Fruit fly (Drosophila melanogaster): ENCODE results near the gene CG16974.

Gene CG16974

dm6 chr2L:13164994-13165801, 26.6 kb downstream of the CG16974 start, which contains the start of gene Sirt1 (continued):
- TF ChIP-seq CG17612 (GFP tag; IDR thresholded peaks at IDR 0.05) = peak; percentile 45; the same call in 1 of the 2 replicates
- TF ChIP-seq CG15696 (tag; optimal IDR thresholded peaks at IDR 0.05) = peak; percentile 89
- TF ChIP-seq Antp (GFP tag; optimal IDR thresholded peaks at IDR 0.05) = peak; percentile 31
- TF ChIP-seq Gsc (GFP tag; IDR thresholded peaks at IDR 0.05) = no peak; the same call in 1 of the 2 replicates
- TF ChIP-seq tll (GFP tag; optimal IDR thresholded peaks at IDR 0.05) = no peak
- peak; percentile 29 for TF ChIP-seq CG6854 (GFP tag; optimal IDR thresholded peaks at IDR 0.05)
- TF ChIP-seq MTF-1 (GFP tag; optimal IDR thresholded peaks at IDR 0.05; ENCODE audit: borderline replicate concordance) = peak; percentile 67
- TF ChIP-seq mam (GFP tag; optimal IDR thresholded peaks at IDR 0.05) = peak; percentile 59
- TF ChIP-seq prd (optimal IDR thresholded peaks at IDR 0.05) = no peak
- TF ChIP-seq prd (GFP tag; IDR thresholded peaks at IDR 0.05) = peak; percentile 89
- TF ChIP-seq CG1603 (tag; optimal IDR thresholded peaks at IDR 0.05) = no peak
- TF ChIP-seq nerfin-1 (tag; optimal IDR thresholded peaks at IDR 0.05) = peak; percentile 80
- TF ChIP-seq Lpt (GFP tag; optimal IDR thresholded peaks at IDR 0.05) = no peak
- TF ChIP-seq CTCF (GFP tag; optimal IDR thresholded peaks at IDR 0.05) = no peak
- TF ChIP-seq HLH3B (GFP tag; IDR thresholded peaks at IDR 0.05) = peak; percentile 63; the same call in 1 of the 2 replicates
- peak; percentile 92 for TF ChIP-seq Xbp1 (GFP tag; optimal IDR thresholded peaks at IDR 0.05)
- TF ChIP-seq ash1 (GFP tag; optimal IDR thresholded peaks at IDR 0.05) = no peak
- no peak for TF ChIP-seq CG12071 (GFP tag; optimal IDR thresholded peaks at IDR 0.05)
- TF ChIP-seq cato (GFP tag; optimal IDR thresholded peaks at IDR 0.05; ENCODE audit: borderline replicate concordance) = peak; percentile 73
- peak; percentile 39 for TF ChIP-seq CG9609 (GFP tag; optimal IDR thresholded peaks at IDR 0.05)
- TF ChIP-seq CkIIα-i1 (GFP tag; IDR thresholded peaks at IDR 0.05) = no peak
- peak; percentile 77 for TF ChIP-seq CG17385 (GFP tag; optimal IDR thresholded peaks at IDR 0.05)
- peak; percentile 87 for TF ChIP-seq phol (tag; optimal IDR thresholded peaks at IDR 0.05)
- TF ChIP-seq wdn (GFP tag; IDR thresholded peaks at IDR 0.05) = peak; percentile 66
- 0 out of 2 replicates have a peak, but pooled peaks have one; percentile 21 for TF ChIP-seq CG16779 (GFP tag; IDR thresholded peaks at IDR 0.05)
- peak; percentile 42; the same call in 1 of the 2 replicates for TF ChIP-seq CG17328 (GFP tag; IDR thresholded peaks at IDR 0.05)
- TF ChIP-seq salm (tag; optimal IDR thresholded peaks at IDR 0.05) = peak; percentile 48
- no peak for TF ChIP-seq CG15479 (GFP tag; optimal IDR thresholded peaks at IDR 0.05)
- peak; percentile 76 for TF ChIP-seq Nf-YB (GFP tag; optimal IDR thresholded peaks at IDR 0.05)
- TF ChIP-seq dati (GFP tag; IDR thresholded peaks at IDR 0.05) = no peak
- no peak for TF ChIP-seq Dp (GFP tag; optimal IDR thresholded peaks at IDR 0.05)
- peak; percentile 100 for TF ChIP-seq YL-1 (GFP tag; optimal IDR thresholded peaks at IDR 0.05)
- TF ChIP-seq CG13123 (GFP tag; optimal IDR thresholded peaks at IDR 0.05) = peak; percentile 72
- no peak for TF ChIP-seq CG2129 (GFP tag; IDR thresholded peaks at IDR 0.05; ENCODE audit: partially characterized antibody)
- TF ChIP-seq Ets97D (GFP tag; optimal IDR thresholded peaks at IDR 0.05) = peak; percentile 8
- TF ChIP-seq CG6654 (GFP tag; optimal IDR thresholded peaks at IDR 0.05) = peak; percentile 67
- TF ChIP-seq ap (GFP tag; IDR thresholded peaks at IDR 0.05) = peak; percentile 70
- no peak for TF ChIP-seq wek (GFP tag; optimal IDR thresholded peaks at IDR 0.05)
- peak; percentile 74 for TF ChIP-seq Fer2 (tag; optimal IDR thresholded peaks at IDR 0.05)
- TF ChIP-seq h (optimal IDR thresholded peaks at IDR 0.05) = no peak
- TF ChIP-seq lov (optimal IDR thresholded peaks at IDR 0.05) = no peak
- TF ChIP-seq lov (GFP tag; IDR thresholded peaks at IDR 0.05) = 0 out of 3 replicates have a peak, but pooled peaks have one; percentile 29
- 0 out of 3 replicates have a peak, but pooled peaks have one; percentile 20 for TF ChIP-seq CG16813 (GFP tag; IDR thresholded peaks at IDR 0.05; ENCODE audit: partially characterized antibody)
- peak; percentile 61 for TF ChIP-seq CG12299 (tag; optimal IDR thresholded peaks at IDR 0.05)
- no peak for TF ChIP-seq exex (tag; optimal IDR thresholded peaks at IDR 0.05)
- peak; percentile 90 for TF ChIP-seq ind (GFP tag; optimal IDR thresholded peaks at IDR 0.05)
- TF ChIP-seq Usf (GFP tag; optimal IDR thresholded peaks at IDR 0.05) = peak; percentile 88
- peak; percentile 84; the same call in 1 of the 2 replicates for TF ChIP-seq klu (GFP tag; IDR thresholded peaks at IDR 0.05)
- TF ChIP-seq CG2116 (GFP tag; optimal IDR thresholded peaks at IDR 0.05) = peak; percentile 66
- TF ChIP-seq CG31365 (tag; optimal IDR thresholded peaks at IDR 0.05) = peak; percentile 29
